Worm (Caenorhabditis elegans) whole organism, L2 larva: ENCODE data around the gene cnc-2.

ENCODE experiments used
- R02D3.7 ChIP-seq: fragments of 150-350 bp; optimal IDR thresholded peaks from 2 replicates; lab custom pipeline; 2014; ENCODE audit warnings: missing biosample characterization, missing genetic modification characterization
- Y55F3AM.14 ChIP-seq: fragments of 200-800 bp; sonication (Bioruptor generic); optimal IDR thresholded peaks from 2 replicates; lab custom pipeline; 2018; ENCODE audit warnings: mild to moderate bottlenecking, missing genetic modification characterization, missing compliant biosample characterization
- ZK546.5 ChIP-seq: sonication (generic microtip); optimal IDR thresholded peaks from 2 replicates; lab custom pipeline; 2017; ENCODE audit warnings: missing biosample characterization, missing genetic modification characterization
- ama-1 ChIP-seq: fragments of 150-350 bp; optimal IDR thresholded peaks from 2 replicates; lab custom pipeline; 2018; ENCODE audit warnings: inconsistent platforms
- fos-1 ChIP-seq: fragments of 150-350 bp; optimal IDR thresholded peaks from 2 replicates; lab custom pipeline; 2014; ENCODE audit warnings: missing biosample characterization, missing genetic modification characterization
- lin-39 ChIP-seq: fragments of 150-350 bp; optimal IDR thresholded peaks from 2 replicates; lab custom pipeline; 2014; ENCODE audit warnings: missing biosample characterization, missing genetic modification reagents, missing genetic modification characterization
- mdl-1 ChIP-seq, 2 experiments: fragments of 150-350 bp in 1 of 2; sonication (generic microtip) in 1 of 2; optimal IDR thresholded peaks; 2 replicates each; lab custom pipeline; 2017; ENCODE audit warnings: missing biosample characterization in 2 of 2, missing genetic modification characterization in 2 of 2
- nhr-12 ChIP-seq: fragments of 150-350 bp; optimal IDR thresholded peaks from 2 replicates; lab custom pipeline; 2014; ENCODE audit warnings: missing biosample characterization, missing genetic modification characterization
- nhr-25 ChIP-seq: fragments of 150-350 bp; sonication (generic microtip); optimal IDR thresholded peaks from 3 replicates; lab custom pipeline; 2014; ENCODE audit warnings: missing biosample characterization, missing genetic modification characterization
- skn-1 ChIP-seq: sonication (generic microtip); optimal IDR thresholded peaks from 2 replicates; lab custom pipeline; 2017; ENCODE audit warnings: missing biosample characterization, missing genetic modification characterization
- snpc-4 ChIP-seq: fragments of 150-350 bp; optimal IDR thresholded peaks from 2 replicates; lab custom pipeline; 2014; ENCODE audit warnings: missing biosample characterization, missing genetic modification characterization

DNA sequence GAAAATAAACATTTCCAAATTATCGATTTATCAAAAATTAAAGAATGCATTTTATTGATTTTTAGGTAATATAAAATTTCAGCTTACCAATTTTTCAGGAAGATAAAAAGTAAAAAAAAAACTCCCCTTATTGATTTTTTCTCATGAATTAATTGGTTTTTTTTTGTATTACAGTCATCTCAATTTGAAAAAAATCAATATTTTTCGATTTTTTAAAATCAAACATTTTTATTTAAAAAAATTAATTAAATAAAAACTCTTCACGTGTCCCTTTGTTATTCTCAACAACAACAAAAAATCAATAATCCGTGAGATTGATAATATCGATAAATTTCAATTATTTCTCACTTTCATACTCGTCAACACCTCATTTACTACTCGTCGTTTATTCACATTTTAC, 45.4 kb upstream of the cnc-2 start, which contains the start of gene C38C3.3:
- TF ChIP-seq fos-1 (tag; lab: Kevin White, UChicago) (no peak), ama-1 (lab: Kevin White, UChicago) (no peak), mdl-1 (tag; optimal IDR thresholded peaks at IDR 0.05; lab: Kevin White, UChicago) (no peak), nhr-12 (tag; lab: Kevin White, UChicago) (no peak), snpc-4 (no peak), nhr-25 (no peak), lin-39 (tag; lab: Kevin White, UChicago) (no peak), Y55F3AM.14 (GFP tag; lab: Kevin White, UChicago) (no peak), ZK546.5 (tag; lab: Kevin White, UChicago) (no peak), skn-1 (tag; lab: Kevin White, UChicago) (no peak), R02D3.7 (tag; lab: Kevin White, UChicago) (no peak)
